Worm (Caenorhabditis elegans): ENCODE results near the gene K04F1.9.

K04F1.9 gene

ce11 chrV:1624340-1624739, 40.7 kb upstream of the K04F1.9 start, which contains the start of gene nhr-110:
Gene nhr-110, minus strand, starts transcription at chrV:1624440.
- TF ChIP-seq lsy-2 (tag; optimal IDR thresholded peaks at IDR 0.05), result no peak
- no peak for TF ChIP-seq zip-8 (tag; optimal IDR thresholded peaks at IDR 0.05)
- TF ChIP-seq mep-1 (tag; optimal IDR thresholded peaks at IDR 0.05), result no peak
- TF ChIP-seq flh-1 (GFP tag; optimal IDR thresholded peaks at IDR 0.05), result no peak
- no peak for TF ChIP-seq blmp-1 (tag; optimal IDR thresholded peaks at IDR 0.05)
- TF ChIP-seq lin-32 (GFP tag; optimal IDR thresholded peaks at IDR 0.05), result no peak
- no peak for TF ChIP-seq mab-5 (tag; optimal IDR thresholded peaks at IDR 0.05)
- no peak for TF ChIP-seq ztf-11 (tag; optimal IDR thresholded peaks at IDR 0.05)

ce11 chrV:1626720-1627119, 38.3 kb upstream of the K04F1.9 start, which contains the start of gene nhr-237:
Gene nhr-237, minus strand, starts transcription at chrV:1626820.
- no peak for TF ChIP-seq lin-13 (tag; optimal IDR thresholded peaks at IDR 0.05)
- no peak for TF ChIP-seq unc-39 (tag; optimal IDR thresholded peaks at IDR 0.05)
- TF ChIP-seq hlh-1 (tag; optimal IDR thresholded peaks at IDR 0.05), result no peak
- TF ChIP-seq mab-5 (tag; optimal IDR thresholded peaks at IDR 0.05), result no peak
- TF ChIP-seq elt-3 (tag; optimal IDR thresholded peaks at IDR 0.05), result no peak
- no peak for TF ChIP-seq nhr-28 (tag; optimal IDR thresholded peaks at IDR 0.05)

ce11 chrV:1627269-1627668, 37.8 kb upstream of the K04F1.9 start:
- peak; percentile 12 for TF ChIP-seq unc-62 (GFP tag; optimal IDR thresholded peaks at IDR 0.05)
- TF ChIP-seq zip-8 (tag; optimal IDR thresholded peaks at IDR 0.05), result no peak
- peak; percentile 61 for TF ChIP-seq pha-4 (tag; optimal IDR thresholded peaks at IDR 0.05)
- TF ChIP-seq sem-2 (GFP tag; optimal IDR thresholded peaks at IDR 0.05), result no peak
- TF ChIP-seq mls-2 (tag; optimal IDR thresholded peaks at IDR 0.05), result no peak
- no peak for TF ChIP-seq sptf-1 (tag; optimal IDR thresholded peaks at IDR 0.05)
- peak; percentile 69 for TF ChIP-seq mep-1 (tag; optimal IDR thresholded peaks at IDR 0.05)
- peak; percentile 72 for TF ChIP-seq ham-2 (GFP tag; optimal IDR thresholded peaks at IDR 0.05)
- TF ChIP-seq nhr-28 (tag; optimal IDR thresholded peaks at IDR 0.05), result peak; percentile 94
- TF ChIP-seq unc-39 (tag; optimal IDR thresholded peaks at IDR 0.05), result no peak
- TF ChIP-seq M03D4.4 (tag; optimal IDR thresholded peaks at IDR 0.05), result no peak
- no peak for TF ChIP-seq blmp-1 (tag; optimal IDR thresholded peaks at IDR 0.05)
- peak; percentile 15 for TF ChIP-seq elt-1 (tag; optimal IDR thresholded peaks at IDR 0.05; ENCODE audit: borderline replicate concordance, insufficient read depth)

- TF ChIP-seq nhr-28 (tag; optimal IDR thresholded peaks at IDR 0.05) (peak; percentile 52), unc-39 (tag; optimal IDR thresholded peaks at IDR 0.05) (no peak)
Observed at ce11 chrV:1629329-1629728, 35.7 kb upstream of the K04F1.9 start, which contains the start of gene nhr-238. Gene nhr-238, minus strand, starts transcription at chrV:1629432.

- no peak for TF ChIP-seq blmp-1 (tag; optimal IDR thresholded peaks at IDR 0.05)
- no peak for TF ChIP-seq hlh-1 (tag; optimal IDR thresholded peaks at IDR 0.05)
- TF ChIP-seq nhr-2 (tag; optimal IDR thresholded peaks at IDR 0.05), result no peak
- no peak for TF ChIP-seq ceh-39 (tag; optimal IDR thresholded peaks at IDR 0.05)
- no peak for TF ChIP-seq lsy-2 (tag; optimal IDR thresholded peaks at IDR 0.05)
- no peak for TF ChIP-seq ceh-43 (GFP tag; optimal IDR thresholded peaks at IDR 0.05)
- TF ChIP-seq cnd-1 (tag; optimal IDR thresholded peaks at IDR 0.05), result no peak
- TF ChIP-seq nhr-28 (tag; optimal IDR thresholded peaks at IDR 0.05), result no peak
- TF ChIP-seq mab-5 (tag; optimal IDR thresholded peaks at IDR 0.05), result no peak
- no peak for TF ChIP-seq mls-2 (tag; optimal IDR thresholded peaks at IDR 0.05)
- TF ChIP-seq nhr-76 (tag; optimal IDR thresholded peaks at IDR 0.05), result no peak
- no peak for TF ChIP-seq drap-1 (GFP tag; optimal IDR thresholded peaks at IDR 0.05)
- TF ChIP-seq nhr-237 (tag; optimal IDR thresholded peaks at IDR 0.05), result no peak
- no peak for TF ChIP-seq unc-62 (GFP tag; optimal IDR thresholded peaks at IDR 0.05)
- TF ChIP-seq bed-3 (GFP tag; optimal IDR thresholded peaks at IDR 0.05), result no peak
- TF ChIP-seq ceh-83 (GFP tag; optimal IDR thresholded peaks at IDR 0.05), result no peak
- TF ChIP-seq unc-39 (tag; optimal IDR thresholded peaks at IDR 0.05), result no peak
- TF ChIP-seq elt-3 (tag; optimal IDR thresholded peaks at IDR 0.05), result no peak
- TF ChIP-seq zip-8 (tag; optimal IDR thresholded peaks at IDR 0.05), result no peak
- TF ChIP-seq mep-1 (tag; optimal IDR thresholded peaks at IDR 0.05), result no peak
Observed at ce11 chrV:1631148-1631547, 33.9 kb upstream of the K04F1.9 start, which contains the start of gene Y46H3D.8. Gene Y46H3D.8, minus strand, starts transcription at chrV:1631248.

- TF ChIP-seq ceh-39 (tag; optimal IDR thresholded peaks at IDR 0.05) (no peak), pha-4 (tag; optimal IDR thresholded peaks at IDR 0.05) (no peak), tbx-8 (GFP tag; optimal IDR thresholded peaks at IDR 0.05) (no peak), hlh-1 (tag; optimal IDR thresholded peaks at IDR 0.05) (no peak)
Observed at ce11 chrV:1631717-1632116, 33.3 kb upstream of the K04F1.9 start, which contains the start of gene irld-17. Gene irld-17, plus strand, starts transcription at chrV:1632017.

All from whole organism, mixed stage, embryonic.